Fruit fly (Drosophila melanogaster): Measurements from ENCODE around the gene CG7824.

The CG7824 gene

DNA sequence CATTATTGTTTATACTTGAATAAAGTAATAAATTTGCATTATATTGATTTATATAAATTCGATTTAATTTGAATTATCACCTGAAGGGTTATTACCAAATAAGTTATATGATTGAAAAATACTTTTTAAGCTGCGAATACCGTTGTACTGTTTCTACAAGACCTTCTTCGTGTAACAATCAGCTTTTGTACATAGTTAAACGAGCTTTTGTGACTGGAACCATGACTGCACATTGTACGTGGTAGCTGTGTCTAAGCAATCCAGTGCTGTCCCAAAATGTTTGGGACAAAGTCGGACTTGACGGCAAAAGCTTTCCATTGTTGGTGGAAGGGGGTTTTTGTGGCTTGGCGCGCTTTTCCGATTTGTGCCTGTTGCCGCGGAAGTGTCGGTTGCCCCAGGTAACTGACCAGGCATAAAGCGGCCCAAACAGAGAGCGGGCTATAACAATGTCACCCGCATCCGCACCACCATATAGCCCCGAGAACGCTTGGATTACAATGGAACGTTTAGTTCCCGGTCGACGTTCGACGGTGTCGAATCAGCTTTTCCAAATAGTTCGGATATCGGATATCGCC, 49.0 kb upstream of the CG7824 start, which contains the start of gene CG31036 (continued):
- TF ChIP-seq Hr51 (GFP tag; optimal IDR thresholded peaks at IDR 0.05) (no peak), ewg (GFP tag; optimal IDR thresholded peaks at IDR 0.05) (peak; percentile 20), mld (GFP tag; IDR thresholded peaks at IDR 0.05; ENCODE audit: partially characterized antibody) (no peak), Nf-YA (GFP tag; IDR thresholded peaks at IDR 0.05) (no peak), MESR4 (GFP tag; optimal IDR thresholded peaks at IDR 0.05) (no peak), ERR (GFP tag; optimal IDR thresholded peaks at IDR 0.05) (no peak), Rfx (GFP tag; IDR thresholded peaks at IDR 0.05) (peak; percentile 67; the same call in 1 of the 2 replicates), scrt (GFP tag; optimal IDR thresholded peaks at IDR 0.05) (peak; percentile 53), pzg (GFP tag; optimal IDR thresholded peaks at IDR 0.05) (peak; percentile 20), exex (tag; optimal IDR thresholded peaks at IDR 0.05) (no peak), CG17328 (GFP tag; IDR thresholded peaks at IDR 0.05) (no peak), Asciz (GFP tag; optimal IDR thresholded peaks at IDR 0.05) (no peak), CG11504 (tag; optimal IDR thresholded peaks at IDR 0.05) (peak; percentile 48), Hey (tag; optimal IDR thresholded peaks at IDR 0.05) (no peak), CG15514 (GFP tag; optimal IDR thresholded peaks at IDR 0.05) (no peak), CG13287 (GFP tag; IDR thresholded peaks at IDR 0.05; ENCODE audit: partially characterized antibody) (peak; percentile 35; the same call in 1 of the 2 replicates), Ets97D (GFP tag; optimal IDR thresholded peaks at IDR 0.05) (no peak)

DNA sequence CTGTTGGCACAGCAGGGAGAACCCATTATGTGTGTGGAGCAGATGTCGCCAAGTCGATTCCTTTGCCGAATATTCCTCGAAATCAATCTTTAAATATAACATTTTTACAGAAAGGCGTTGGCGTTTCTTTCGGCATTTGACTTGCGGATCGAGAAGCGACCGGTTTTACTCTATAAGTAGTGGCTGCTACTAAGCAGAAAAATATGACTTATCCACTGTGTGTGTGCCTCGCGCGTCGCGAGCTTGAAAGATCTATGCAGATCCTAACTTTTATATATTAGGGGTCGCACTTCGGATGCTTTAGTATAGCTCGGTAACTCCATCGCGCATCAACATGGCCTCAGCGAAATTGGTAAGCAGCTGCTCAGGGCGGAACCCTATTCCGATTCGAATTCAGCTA, 46.4 kb upstream of the CG7824 start, which contains the start of gene CG15515:
CG15515 (plus strand) TSS at position 301 of the 400 bp plus-strand sequence.
- TF ChIP-seq CG13894 (tag; optimal IDR thresholded peaks at IDR 0.05) (peak; percentile 64), eve (GFP tag; optimal IDR thresholded peaks at IDR 0.05) (no peak), abd-A (tag; optimal IDR thresholded peaks at IDR 0.05) (peak; percentile 3), CG3163 (GFP tag; optimal IDR thresholded peaks at IDR 0.05) (no peak), CG8359 (GFP tag; optimal IDR thresholded peaks at IDR 0.05; ENCODE audit: borderline replicate concordance) (no peak), Blimp-1 (GFP tag; optimal IDR thresholded peaks at IDR 0.05) (no peak), CG12769 (tag; optimal IDR thresholded peaks at IDR 0.05) (peak; percentile 29), Med (GFP tag) (peak; percentile 41), pfk (GFP tag; optimal IDR thresholded peaks at IDR 0.05) (no peak), sd (tag; optimal IDR thresholded peaks at IDR 0.05) (peak; percentile 25), Awh (GFP tag; IDR thresholded peaks at IDR 0.05) (no peak), CG15011 (GFP tag; optimal IDR thresholded peaks at IDR 0.05) (no peak)

- TF ChIP-seq CG17361 (GFP tag; IDR thresholded peaks at IDR 0.05), result 0 out of 3 replicates have a peak, but pooled peaks have one; percentile 32
- TF ChIP-seq CG7839 (tag; optimal IDR thresholded peaks at IDR 0.05), result peak; percentile 38
- no peak for TF ChIP-seq hbn (GFP tag; IDR thresholded peaks at IDR 0.05; ENCODE audit: partially characterized antibody)
- TF ChIP-seq NC2β (GFP tag; optimal IDR thresholded peaks at IDR 0.05), result no peak
- TF ChIP-seq CG4328 (GFP tag; optimal IDR thresholded peaks at IDR 0.05), result no peak
- TF ChIP-seq CG10321 (GFP tag; IDR thresholded peaks at IDR 0.05), result no peak
- TF ChIP-seq chinmo (GFP tag; IDR thresholded peaks at IDR 0.05; ENCODE audit: partially characterized antibody), result peak; percentile 66; the same call in 1 of the 4 replicates
- TF ChIP-seq Dbx (GFP tag; IDR thresholded peaks at IDR 0.05), result no peak
- TF ChIP-seq HHEX (GFP tag; optimal IDR thresholded peaks at IDR 0.05), result no peak
- TF ChIP-seq trem (tag; optimal IDR thresholded peaks at IDR 0.05), result peak; percentile 3
- no peak for TF ChIP-seq odd (GFP tag; optimal IDR thresholded peaks at IDR 0.05)
- TF ChIP-seq bowl (GFP tag; IDR thresholded peaks at IDR 0.05), result no peak
- no peak for TF ChIP-seq lola (GFP tag; optimal IDR thresholded peaks at IDR 0.05)
- no peak for TF ChIP-seq lbe (GFP tag; optimal IDR thresholded peaks at IDR 0.05)
- TF ChIP-seq mld (GFP tag; IDR thresholded peaks at IDR 0.05; ENCODE audit: partially characterized antibody), result no peak
- no peak for TF ChIP-seq Usf (GFP tag; optimal IDR thresholded peaks at IDR 0.05)
- no peak for TF ChIP-seq Sox100B (GFP tag; optimal IDR thresholded peaks at IDR 0.05)
- TF ChIP-seq ro (GFP tag; IDR thresholded peaks at IDR 0.05), result no peak
Observed at dm6 chr3R:29903775-29904356, 45.1 kb upstream of the CG7824 start, which contains the start of gene CG15517. Gene CG15517, minus strand, starts transcription at chr3R:29903825.
